Worm (Caenorhabditis elegans) whole organism, L4 larva: ENCODE measurements around the gene dis-3.

Experiments
- R02D3.7 ChIP-seq: fragments of 150-350 bp; sonication (generic microtip); optimal IDR thresholded peaks from 3 replicates; lab custom pipeline; 2014; ENCODE audit warnings: missing biosample characterization, missing genetic modification characterization
- ceh-82 ChIP-seq: sonication (generic microtip); optimal IDR thresholded peaks from 2 replicates; lab custom pipeline; 2017; ENCODE audit warnings: missing biosample characterization, missing genetic modification characterization
- nhr-10 ChIP-seq: fragments of 150-350 bp; optimal IDR thresholded peaks from 2 replicates; lab custom pipeline; 2014; ENCODE audit warnings: missing biosample characterization, missing genetic modification characterization
- nhr-77 ChIP-seq: fragments of 150-350 bp; optimal IDR thresholded peaks from 2 replicates; lab custom pipeline; 2014; ENCODE audit warnings: missing biosample characterization, missing genetic modification characterization

ce11 chrIV:10112570-10112969 is 15.6 kb downstream of the dis-3 start, which contains the start of gene nsph-3.2:
- no peak for TF ChIP-seq R02D3.7
- TF ChIP-seq ceh-82, result no peak
- TF ChIP-seq nhr-77 (tag; lab: Kevin White, UChicago), result no peak
- no peak for TF ChIP-seq nhr-10 (tag; lab: Kevin White, UChicago)
